Worm (Caenorhabditis elegans) whole organism, L4 larva: ENCODE data around the gene mspn-1.

Experiments used
- dpl-1 ChIP-seq: fragments of 150-350 bp; optimal IDR thresholded peaks from 2 replicates; lab custom pipeline; 2014; ENCODE audit warnings: missing biosample characterization, missing genetic modification reagents, missing genetic modification characterization
- egl-27 ChIP-seq: sonication (generic microtip); optimal IDR thresholded peaks from 3 replicates; lab custom pipeline; 2017; ENCODE audit warnings: missing biosample characterization, missing genetic modification reagents, missing genetic modification characterization
- hlh-30 ChIP-seq: sonication (generic microtip); optimal IDR thresholded peaks from 2 replicates; lab custom pipeline; 2017; ENCODE audit warnings: antibody characterized with exemption, mild to moderate bottlenecking, missing genetic modification characterization, missing compliant biosample characterization; ENCODE audit not compliant: insufficient read depth
- nhr-111 ChIP-seq: fragments of 200-800 bp; sonication (Bioruptor generic); optimal IDR thresholded peaks from 2 replicates; lab custom pipeline; 2018; ENCODE audit warnings: mild to moderate bottlenecking, missing genetic modification characterization, missing compliant biosample characterization
- nhr-237 ChIP-seq: sonication (generic microtip); optimal IDR thresholded peaks from 2 replicates; lab custom pipeline; 2017; ENCODE audit warnings: missing biosample characterization, missing genetic modification characterization
- nhr-28 ChIP-seq: fragments of 150-350 bp; optimal IDR thresholded peaks from 2 replicates; lab custom pipeline; 2014; ENCODE audit warnings: missing biosample characterization, missing genetic modification characterization
- nhr-76 ChIP-seq: fragments of 150-350 bp; optimal IDR thresholded peaks from 2 replicates; lab custom pipeline; 2014; ENCODE audit warnings: missing biosample characterization, missing genetic modification characterization
- set-16 ChIP-seq: fragments of 200-800 bp; sonication (Bioruptor generic); IDR thresholded peaks from 2 replicates; pipeline ENCODE4 v1.3.6; 2022; ENCODE audit warnings: missing genetic modification reagents, missing genetic modification characterization, missing compliant biosample characterization

DNA sequence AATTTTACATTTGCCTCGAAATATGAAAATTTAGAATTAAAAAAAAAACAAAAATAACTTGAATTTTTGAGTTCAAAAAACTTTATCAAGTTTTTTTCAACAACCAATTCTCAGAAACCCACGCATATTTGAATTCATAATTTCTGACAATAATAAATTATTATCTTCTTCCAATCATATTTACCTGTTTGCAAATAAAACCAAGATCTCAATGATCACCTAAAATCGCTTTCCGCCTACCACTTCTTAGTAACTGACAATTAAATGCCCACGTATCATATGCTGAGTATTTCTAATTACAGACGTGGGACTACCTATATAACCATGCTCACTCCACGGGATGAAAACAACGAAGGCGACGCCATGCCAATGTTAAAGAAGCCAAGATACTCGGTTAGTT, 16.1 kb upstream of the mspn-1 start, which contains the start of gene pps-1:
- TF ChIP-seq egl-27 (tag; lab: Kevin White, UChicago) = no peak
- TF ChIP-seq set-16 (GFP tag; lab: Robert Waterston, UW) = no peak
- TF ChIP-seq nhr-28 = no peak
- TF ChIP-seq nhr-237 (tag; lab: Kevin White, UChicago) = no peak
- TF ChIP-seq hlh-30 = no peak
- no peak for TF ChIP-seq nhr-111
- no peak for TF ChIP-seq dpl-1 (GFP tag; lab: Kevin White, UChicago)
- TF ChIP-seq nhr-76 (tag; lab: Kevin White, UChicago) = no peak
